Worm (Caenorhabditis elegans) whole organism, midembryonic: ENCODE measurements around the gene cyp-14A1.

ENCODE experiments used
- T22C8.4 ChIP-seq: fragments of 200-800 bp; sonication (Bioruptor generic); IDR thresholded peaks from 2 replicates; pipeline ENCODE4 v1.3.6; 2022; ENCODE audit warnings: missing genetic modification characterization, missing compliant biosample characterization
- cog-1 ChIP-seq: sonication (generic microtip); optimal IDR thresholded peaks from 2 replicates; lab custom pipeline; 2016; ENCODE audit warnings: missing genetic modification characterization, missing compliant biosample characterization
- flt-1 ChIP-seq: fragments of 200-800 bp; sonication (Bioruptor generic); IDR thresholded peaks from 2 replicates; pipeline ENCODE4 v1.3.6; 2022; ENCODE audit warnings: missing genetic modification characterization, missing compliant biosample characterization
- klf-2 ChIP-seq: fragments of 200-800 bp; sonication (Bioruptor generic); conservative IDR thresholded peaks from 2 replicates; pipeline ENCODE4 v1.3.6; 2022; ENCODE audit warnings: missing genetic modification reagents, missing genetic modification characterization, missing compliant biosample characterization
- med-1 ChIP-seq: sonication (generic microtip); optimal IDR thresholded peaks from 2 replicates; lab custom pipeline; 2017; ENCODE audit warnings: missing genetic modification characterization, mild to moderate bottlenecking, missing compliant biosample characterization, antibody characterized with exemption, missing genetic modification reagents; ENCODE audit not compliant: insufficient read depth
- ref-1 ChIP-seq: fragments of 200-800 bp; sonication (Bioruptor generic); conservative IDR thresholded peaks from 2 replicates; pipeline ENCODE4 v1.3.6; 2022; ENCODE audit warnings: missing genetic modification reagents, missing genetic modification characterization, missing compliant biosample characterization
- tab-1 ChIP-seq: fragments of 200-800 bp; sonication (Bioruptor generic); IDR thresholded peaks from 2 replicates; pipeline ENCODE4 v1.3.6; 2022; ENCODE audit warnings: missing genetic modification characterization, missing compliant biosample characterization
- ztf-23 ChIP-seq: fragments of 200-800 bp; sonication (Bioruptor generic); IDR thresholded peaks from 2 replicates; pipeline ENCODE4 v1.3.6; 2022; ENCODE audit warnings: missing genetic modification reagents, missing genetic modification characterization, missing compliant biosample characterization
- ztf-29 ChIP-seq: fragments of 200-800 bp; sonication (Bioruptor generic); IDR thresholded peaks from 2 replicates; pipeline ENCODE4 v1.3.6; 2022; ENCODE audit warnings: missing genetic modification reagents, missing genetic modification characterization, missing compliant biosample characterization

Gene cyp-14A1

DNA sequence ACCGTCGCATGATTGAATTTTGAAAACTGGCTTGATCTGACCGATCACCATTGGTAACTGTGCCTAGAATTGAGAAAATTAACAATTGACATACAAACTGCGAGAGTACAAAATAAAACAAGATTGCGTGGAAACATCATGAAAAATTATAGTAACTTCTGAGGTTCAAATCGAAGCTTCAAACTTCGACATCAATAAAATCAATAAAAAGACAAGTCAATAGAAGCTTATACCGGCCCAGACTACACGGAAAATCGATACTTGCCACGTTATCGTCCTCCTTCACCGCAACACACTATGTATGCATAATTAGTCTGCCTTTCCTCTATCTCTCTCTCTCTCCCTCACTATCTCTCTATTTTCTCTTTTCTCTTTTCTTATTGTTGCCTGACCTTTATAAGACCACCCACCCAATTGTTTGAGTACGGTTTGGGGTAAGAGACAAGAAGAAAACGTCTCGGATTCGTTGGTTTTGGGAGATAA lies 40.5 kb downstream of the cyp-14A1 start, which contains the start of gene skr-21:
skr-21 (minus strand) TSS at position 51 of the 483 bp plus-strand sequence.
- TF ChIP-seq tab-1 (GFP tag; lab: Robert Waterston, UW), result no peak
- peak; percentile 35 for TF ChIP-seq cog-1
- TF ChIP-seq ref-1, result no peak
- TF ChIP-seq T22C8.4, result peak; percentile 87
- no peak for TF ChIP-seq klf-2
- no peak; the same call in 1 of the 2 replicates for TF ChIP-seq flt-1 (GFP tag; lab: Robert Waterston, UW)
- no peak for TF ChIP-seq ztf-29 (GFP tag; lab: Robert Waterston, UW)

DNA sequence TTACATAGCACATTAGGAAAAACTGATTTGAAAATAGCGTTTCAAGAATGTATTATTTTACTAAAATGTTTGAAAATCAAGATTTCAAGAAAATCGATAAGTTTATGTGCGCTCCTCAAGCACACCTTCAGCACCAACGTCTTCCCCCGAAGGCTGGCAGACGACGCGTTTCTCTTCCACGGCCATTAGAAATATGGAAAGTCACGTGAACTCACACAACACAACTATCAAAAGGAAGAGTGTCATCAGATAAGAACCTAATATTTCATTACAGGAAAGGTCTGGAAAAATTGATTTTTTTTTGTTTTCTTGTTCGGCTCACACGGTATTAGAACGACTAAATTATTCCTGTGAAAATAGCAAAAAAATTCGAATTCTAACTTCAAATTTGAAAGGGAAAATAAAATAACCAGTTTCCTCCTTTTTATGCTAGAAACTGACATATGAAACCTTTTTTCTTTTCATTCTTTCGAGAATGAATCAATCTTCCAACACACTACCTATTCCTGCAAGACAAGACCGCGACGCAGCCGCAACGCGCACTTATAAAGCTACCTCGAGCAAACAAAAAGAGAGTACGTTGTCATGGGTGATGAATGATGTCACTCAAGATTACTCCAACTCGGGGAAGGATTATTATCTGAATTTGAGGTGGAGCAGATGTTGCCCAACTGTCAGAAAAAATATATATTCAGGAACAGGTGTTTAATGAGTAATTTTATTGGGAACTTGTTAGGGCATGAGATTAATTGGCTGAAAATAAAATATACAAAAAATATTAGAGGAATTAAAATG lies 41.8 kb downstream of the cyp-14A1 start:
- TF ChIP-seq cog-1 (peak; percentile 17), T22C8.4 (no peak)

DNA sequence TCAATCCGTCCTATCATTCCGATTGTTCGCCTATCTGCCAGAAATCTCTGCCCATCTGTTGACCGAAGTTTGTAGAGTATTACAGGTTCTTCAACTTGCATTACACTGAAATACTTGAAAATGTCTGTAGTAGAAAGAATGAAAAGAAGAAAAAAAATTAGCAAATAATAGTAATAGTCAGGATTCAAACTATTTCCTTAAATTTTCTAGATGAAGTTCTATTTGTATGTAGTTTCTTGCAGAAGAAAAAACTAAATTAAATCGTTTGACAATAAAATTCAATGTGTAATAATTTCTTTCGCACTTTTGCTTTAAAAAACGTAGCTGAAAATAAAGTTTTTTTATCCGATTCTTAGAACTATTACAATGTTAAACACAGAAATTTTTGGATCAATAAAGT lies 42.5 kb downstream of the cyp-14A1 start, which contains the start of gene skr-19:
skr-19 (minus strand) TSS at position 101 of the 400 bp plus-strand sequence.
- TF ChIP-seq tab-1 (GFP tag; lab: Robert Waterston, UW) (no peak), flt-1 (GFP tag; lab: Robert Waterston, UW) (no peak), klf-2 (no peak), ref-1 (no peak), ztf-29 (GFP tag; lab: Robert Waterston, UW) (no peak), T22C8.4 (no peak), med-1 (GFP tag; lab: Kevin White, UChicago) (no peak), ztf-23 (no peak), cog-1 (no peak)

DNA sequence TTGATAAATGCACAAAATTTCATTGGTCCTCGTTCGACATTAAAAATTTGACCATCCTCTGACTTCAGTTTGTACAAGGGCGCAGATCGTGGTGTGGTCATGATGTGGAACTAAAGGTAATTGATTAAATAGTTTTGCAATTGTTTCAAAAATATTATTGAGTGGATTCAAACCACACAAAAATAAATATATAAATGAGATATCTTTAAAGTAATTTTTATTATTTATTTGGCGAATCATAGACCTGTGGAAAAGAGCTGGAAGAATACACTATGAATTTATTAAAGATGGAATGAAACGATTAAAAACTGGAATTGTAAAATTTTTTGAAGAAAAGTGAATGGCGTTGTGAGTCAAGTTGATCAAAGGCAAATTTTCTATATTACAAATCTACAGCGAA lies 43.7 kb downstream of the cyp-14A1 start, which contains the start of gene skr-20:
skr-20 (minus strand) TSS at position 101 of the 400 bp plus-strand sequence.
- TF ChIP-seq ztf-23, result no peak
- no peak for TF ChIP-seq ztf-29 (GFP tag; lab: Robert Waterston, UW)
- TF ChIP-seq tab-1 (GFP tag; lab: Robert Waterston, UW), result no peak
- no peak for TF ChIP-seq T22C8.4
- TF ChIP-seq flt-1 (GFP tag; lab: Robert Waterston, UW), result no peak
- no peak for TF ChIP-seq klf-2
- no peak for TF ChIP-seq cog-1
- TF ChIP-seq ref-1, result no peak
- TF ChIP-seq med-1 (GFP tag; lab: Kevin White, UChicago), result no peak

DNA sequence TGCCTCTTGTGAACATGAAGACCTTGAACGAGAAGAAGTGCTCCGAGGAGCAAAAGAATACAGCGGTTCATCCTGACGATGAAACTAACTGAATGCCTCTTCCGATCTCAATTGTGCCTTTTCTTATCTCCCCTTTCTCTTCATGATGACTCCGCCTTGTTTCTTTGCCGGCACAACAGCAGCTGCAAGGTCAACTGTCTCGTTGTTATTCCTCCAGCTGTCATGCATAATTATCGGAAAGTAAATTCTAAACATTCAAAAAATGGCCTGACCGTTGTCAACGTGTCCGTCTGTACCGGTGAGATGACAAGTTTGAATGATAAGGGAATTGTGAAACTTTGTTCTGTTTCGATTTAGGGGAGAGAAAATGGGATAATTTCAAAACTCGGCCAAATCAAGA lies 45.8 kb downstream of the cyp-14A1 start, which contains the start of gene asp-4:
asp-4 (minus strand) TSS at position 106 of the 400 bp plus-strand sequence.
- TF ChIP-seq ref-1 (no peak), cog-1 (no peak), flt-1 (GFP tag; lab: Robert Waterston, UW) (no peak), T22C8.4 (no peak), tab-1 (GFP tag; lab: Robert Waterston, UW) (no peak), klf-2 (no peak), ztf-23 (no peak), med-1 (GFP tag; lab: Kevin White, UChicago) (no peak), ztf-29 (GFP tag; lab: Robert Waterston, UW) (no peak)

DNA sequence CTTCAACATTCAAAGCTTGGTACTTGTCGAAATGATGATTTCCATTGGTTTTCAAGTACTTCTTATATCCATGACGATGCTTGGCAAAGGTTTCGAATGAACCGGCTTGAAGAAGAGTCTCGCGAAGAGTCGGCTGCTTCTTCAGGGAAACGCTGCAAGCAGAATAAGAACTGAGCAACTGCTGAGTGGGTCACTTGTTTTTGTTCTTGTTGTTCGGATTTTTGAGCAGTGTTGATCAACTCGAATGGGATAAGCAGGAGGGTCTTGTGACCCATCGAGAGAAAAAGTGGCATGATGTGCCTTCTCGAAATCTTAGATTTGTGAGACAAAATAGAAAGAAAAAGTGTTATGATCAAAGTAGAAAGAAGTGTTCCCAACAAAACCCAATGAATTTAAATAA lies 46.5 kb downstream of the cyp-14A1 start:
- no peak for TF ChIP-seq flt-1 (GFP tag; lab: Robert Waterston, UW)

DNA sequence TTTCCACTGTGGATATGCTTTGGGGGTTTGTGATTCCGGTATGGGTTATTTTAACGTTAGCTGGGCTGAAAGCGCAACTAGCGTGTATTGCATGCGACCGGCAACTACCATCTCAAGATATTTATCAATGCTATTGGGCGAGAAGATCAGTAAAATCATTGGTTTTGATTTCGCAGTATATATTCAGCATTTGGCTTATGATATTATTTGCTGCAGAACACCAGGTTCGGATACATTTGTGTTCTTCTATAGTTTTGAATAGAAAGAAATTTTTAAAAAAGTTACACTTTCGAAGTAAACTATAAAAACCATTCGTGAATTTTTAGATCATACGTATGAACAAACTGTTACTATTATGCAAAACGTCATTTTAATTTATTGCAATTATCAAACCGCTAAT lies 49.2 kb downstream of the cyp-14A1 start:
- TF ChIP-seq flt-1 (GFP tag; lab: Robert Waterston, UW) (no peak), ztf-29 (GFP tag; lab: Robert Waterston, UW) (no peak), ref-1 (no peak), klf-2 (no peak), tab-1 (GFP tag; lab: Robert Waterston, UW) (no peak), T22C8.4 (no peak), cog-1 (no peak), med-1 (GFP tag; lab: Kevin White, UChicago) (no peak), ztf-23 (no peak)

DNA sequence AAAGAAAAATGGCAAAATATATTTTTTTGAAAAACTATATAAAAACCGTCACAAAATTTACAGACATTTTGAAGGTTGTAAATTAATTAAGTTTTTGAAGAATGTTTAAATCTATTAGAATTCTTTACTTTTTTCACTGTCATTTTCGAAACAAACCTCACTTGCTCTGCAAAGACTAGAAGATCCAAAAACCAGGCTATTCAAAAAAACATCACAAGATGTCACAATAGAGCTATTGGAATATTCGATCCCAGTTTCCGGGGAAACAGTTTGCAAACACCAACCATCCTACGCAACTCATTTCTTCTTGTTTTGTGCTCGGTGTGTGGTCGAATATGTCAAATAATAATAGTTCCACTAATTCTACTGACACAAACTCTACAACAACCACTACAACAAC lies 50.4 kb downstream of the cyp-14A1 start, which contains the start of gene R12H7.4:
R12H7.4 (plus strand) TSS at position 301 of the 400 bp plus-strand sequence.
- TF ChIP-seq flt-1 (GFP tag; lab: Robert Waterston, UW) (no peak), T22C8.4 (no peak), ztf-23 (no peak), tab-1 (GFP tag; lab: Robert Waterston, UW) (no peak), ref-1 (no peak), med-1 (GFP tag; lab: Kevin White, UChicago) (no peak)
